Fruit fly (Drosophila melanogaster) whole organism, embryonic: ENCODE results near the gene scrib.
A peak's percentile ranks its signal among the peaks of the same experiment; 100 is the strongest.

Experiments
- CG10147 ChIP-seq: fragments of 200-800 bp; sonication (Bioruptor generic); optimal IDR thresholded peaks from 2 replicates; lab custom pipeline; 2019; ENCODE audit warnings: missing biosample characterization, mild to moderate bottlenecking, missing genetic modification characterization, moderate library complexity
- CG10565 ChIP-seq: fragments of 200-800 bp; sonication (Bioruptor generic); optimal IDR thresholded peaks from 3 replicates; lab custom pipeline; 2016; ENCODE audit warnings: missing biosample characterization, mild to moderate bottlenecking, missing genetic modification characterization
- CG11456 ChIP-seq: fragments of 200-800 bp; sonication (Bioruptor generic); IDR thresholded peaks from 3 replicates; pipeline ENCODE4 v1.3.6; 2022; ENCODE audit warnings: missing biosample characterization, missing genetic modification characterization
- CG11504 ChIP-seq: fragments of 200-800 bp; sonication (Bioruptor generic); optimal IDR thresholded peaks from 3 replicates; lab custom pipeline; 2019; ENCODE audit warnings: missing biosample characterization, mild to moderate bottlenecking, missing genetic modification characterization, moderate library complexity
- CG12299 ChIP-seq: fragments of 200-800 bp; sonication (Bioruptor generic); optimal IDR thresholded peaks from 2 replicates; lab custom pipeline; 2018; ENCODE audit warnings: missing biosample characterization, mild to moderate bottlenecking, missing genetic modification characterization
- CG1233 ChIP-seq: fragments of 200-800 bp; sonication (Bioruptor generic); optimal IDR thresholded peaks from 4 replicates; lab custom pipeline; 2018; ENCODE audit warnings: missing biosample characterization, mild to moderate bottlenecking, missing genetic modification characterization
- CG13296 ChIP-seq: fragments of 200-800 bp; sonication (Bioruptor generic); optimal IDR thresholded peaks from 3 replicates; lab custom pipeline; 2018; ENCODE audit warnings: missing biosample characterization, mild to moderate bottlenecking, missing genetic modification characterization
- CG13775 ChIP-seq: fragments of 200-800 bp; sonication (Bioruptor generic); optimal IDR thresholded peaks from 3 replicates; lab custom pipeline; 2017; ENCODE audit warnings: missing biosample characterization, mild to moderate bottlenecking, missing genetic modification characterization
- CG14050 ChIP-seq: fragments of 200-800 bp; sonication (Bioruptor generic); IDR thresholded peaks from 3 replicates; pipeline ENCODE4 v1.3.6; 2022; ENCODE audit warnings: missing biosample characterization, missing genetic modification characterization
- CG17361 ChIP-seq: fragments of 200-800 bp; sonication (Bioruptor generic); IDR thresholded peaks from 3 replicates; pipeline ENCODE4 v1.3.6; 2022; ENCODE audit warnings: missing biosample characterization, missing genetic modification characterization
- CG1792 ChIP-seq: fragments of 200-800 bp; sonication (Bioruptor generic); optimal IDR thresholded peaks from 2 replicates; lab custom pipeline; 2016; ENCODE audit warnings: missing biosample characterization, missing genetic modification characterization
- CG18764 ChIP-seq: fragments of 200-800 bp; sonication (Bioruptor generic); optimal IDR thresholded peaks from 3 replicates; lab custom pipeline; 2016; ENCODE audit warnings: missing biosample characterization, missing genetic modification characterization
- CG2199 ChIP-seq: fragments of 200-800 bp; sonication (Bioruptor generic); IDR thresholded peaks from 3 replicates; pipeline ENCODE4 v1.3.6; 2022; ENCODE audit warnings: missing biosample characterization, missing genetic modification characterization
- CG2712 ChIP-seq: fragments of 200-800 bp; optimal IDR thresholded peaks from 3 replicates; lab custom pipeline; 2019; ENCODE audit warnings: missing biosample characterization, mild to moderate bottlenecking, missing genetic modification characterization, moderate library complexity
- CG2875 ChIP-seq: fragments of 200-800 bp; sonication (Bioruptor generic); optimal IDR thresholded peaks from 2 replicates; lab custom pipeline; 2017; ENCODE audit warnings: missing biosample characterization, mild to moderate bottlenecking, missing genetic modification characterization, missing genetic modification reagents
- CG32772 ChIP-seq: fragments of 200-800 bp; sonication (Bioruptor generic); IDR thresholded peaks from 2 replicates; pipeline ENCODE4 v1.3.6; 2022; ENCODE audit warnings: missing biosample characterization, missing genetic modification characterization
- CG7372 ChIP-seq: fragments of 200-800 bp; sonication (Bioruptor generic); IDR thresholded peaks from 2 replicates; pipeline ENCODE4 v1.3.6; 2022; ENCODE audit warnings: missing biosample characterization, missing genetic modification characterization
- CG7745 ChIP-seq: fragments of 200-800 bp; sonication (Bioruptor generic); optimal IDR thresholded peaks from 2 replicates; lab custom pipeline; 2018; ENCODE audit warnings: missing biosample characterization, mild to moderate bottlenecking, missing genetic modification characterization, moderate library complexity
- CG7963 ChIP-seq: fragments of 200-800 bp; sonication (Bioruptor generic); IDR thresholded peaks from 3 replicates; pipeline ENCODE4 v1.3.6; 2022; ENCODE audit warnings: missing biosample characterization, missing genetic modification characterization; ENCODE audit not compliant: partially characterized antibody
- CG8290 ChIP-seq, 3 experiments: fragments of 200-800 bp; sonication (Bioruptor generic); optimal IDR thresholded peaks; 2 replicates each; lab custom pipeline; 2016 to 2019; ENCODE audit warnings: missing biosample characterization in 3 of 3, missing genetic modification characterization in 3 of 3, mild to moderate bottlenecking in 2 of 3, moderate library complexity in 1 of 3
- Dll ChIP-seq: fragments of 200-800 bp; sonication (Bioruptor generic); IDR thresholded peaks from 4 replicates; pipeline ENCODE4 v1.3.6; 2022; ENCODE audit warnings: missing biosample characterization, missing genetic modification characterization; ENCODE audit not compliant: partially characterized antibody
- HLH3B ChIP-seq: fragments of 200-800 bp; sonication (Bioruptor generic); IDR thresholded peaks from 2 replicates; pipeline ENCODE4 v1.3.6; 2022; ENCODE audit warnings: missing biosample characterization, missing genetic modification characterization
- Nf-YA ChIP-seq: fragments of 200-800 bp; sonication (Bioruptor generic); IDR thresholded peaks from 2 replicates; pipeline ENCODE4 v1.3.6; 2022; ENCODE audit warnings: missing biosample characterization, missing genetic modification characterization
- Pdp1 ChIP-seq, 2 experiments: fragments of 200-800 bp; sonication (Bioruptor generic); optimal IDR thresholded peaks; 3 replicates each; lab custom pipeline; 2016; ENCODE audit warnings: missing biosample characterization in 2 of 2, missing genetic modification characterization in 2 of 2, mild to moderate bottlenecking in 1 of 2, moderate library complexity in 1 of 2
- Ssrp ChIP-seq: fragments of 200-800 bp; sonication (Bioruptor generic); optimal IDR thresholded peaks from 2 replicates; lab custom pipeline; 2018; ENCODE audit warnings: missing biosample characterization, mild to moderate bottlenecking, missing genetic modification characterization, moderate library complexity
- Stat92E ChIP-seq, 3 experiments: fragments of >200 bp in 2 of 3; fragments of 200-800 bp in 1 of 3; sonication (Bioruptor generic) in 1 of 3; optimal IDR thresholded peaks; 2 replicates each; lab custom pipeline; 2017 to 2019; ENCODE audit warnings: missing biosample characterization in 3 of 3, missing genetic modification characterization in 3 of 3, mild to moderate bottlenecking in 1 of 3, moderate library complexity in 1 of 3
- ash1 ChIP-seq: fragments of 200-800 bp; sonication (Bioruptor generic); optimal IDR thresholded peaks from 2 replicates; lab custom pipeline; 2018; ENCODE audit warnings: missing biosample characterization, mild to moderate bottlenecking, missing genetic modification characterization
- br ChIP-seq: fragments of >200 bp; optimal IDR thresholded peaks from 2 replicates; lab custom pipeline; 2017
- ci ChIP-seq: fragments of 200-800 bp; sonication (Bioruptor generic); IDR thresholded peaks from 3 replicates; pipeline ENCODE4 v1.3.6; 2022; ENCODE audit warnings: missing biosample characterization, missing genetic modification characterization
- cwo ChIP-seq: fragments of 200-800 bp; sonication (Bioruptor generic); optimal IDR thresholded peaks from 3 replicates; lab custom pipeline; 2017; ENCODE audit warnings: missing biosample characterization, missing genetic modification characterization, mild to moderate bottlenecking, moderate library complexity, missing genetic modification reagents
- dan ChIP-seq: fragments of 200-800 bp; sonication (Bioruptor generic); IDR thresholded peaks from 2 replicates; pipeline ENCODE4 v1.3.6; 2022; ENCODE audit warnings: missing biosample characterization, missing genetic modification characterization
- danr ChIP-seq: fragments of 200-800 bp; sonication (Bioruptor generic); IDR thresholded peaks from 2 replicates; pipeline ENCODE4 v1.3.6; 2022; ENCODE audit warnings: missing biosample characterization, missing genetic modification characterization
- dimm ChIP-seq: fragments of 200-800 bp; sonication (Bioruptor generic); IDR thresholded peaks from 2 replicates; pipeline ENCODE4 v1.3.6; 2022; ENCODE audit warnings: missing biosample characterization, missing genetic modification characterization
- dpn ChIP-seq, 2 experiments: fragments of 200-800 bp; sonication (Bioruptor generic); optimal IDR thresholded peaks; 3 replicates each; lab custom pipeline; 2016; ENCODE audit warnings: missing biosample characterization in 2 of 2, missing genetic modification characterization in 2 of 2
- gcm ChIP-seq: fragments of 200-800 bp; sonication (Bioruptor generic); optimal IDR thresholded peaks from 2 replicates; lab custom pipeline; 2019; ENCODE audit warnings: missing biosample characterization, mild to moderate bottlenecking, missing genetic modification characterization, moderate library complexity
- hkb ChIP-seq, 2 experiments: fragments of 200-800 bp in 1 of 2; fragments of >200 bp in 1 of 2; sonication (Bioruptor generic) in 1 of 2; IDR thresholded peaks in 1 of 2; optimal IDR thresholded peaks in 1 of 2; 2 replicates each; pipeline versions ENCODE4 v1.3.6 to Lab custom; 2017 to 2022; ENCODE audit warnings: missing biosample characterization in 1 of 2, missing genetic modification characterization in 1 of 2
- ken ChIP-seq: fragments of 200-800 bp; sonication (Bioruptor generic); IDR thresholded peaks from 3 replicates; pipeline ENCODE4 v1.3.6; 2022; ENCODE audit warnings: missing biosample characterization, missing genetic modification characterization
- lbe ChIP-seq: fragments of 200-800 bp; sonication (Bioruptor generic); optimal IDR thresholded peaks from 2 replicates; lab custom pipeline; 2016; ENCODE audit warnings: missing biosample characterization, mild to moderate bottlenecking, missing genetic modification characterization
- lmd ChIP-seq: fragments of 200-800 bp; sonication (Bioruptor generic); IDR thresholded peaks from 2 replicates; pipeline ENCODE4 v1.3.6; 2022; ENCODE audit warnings: missing biosample characterization, missing genetic modification characterization
- mam ChIP-seq: fragments of 200-800 bp; sonication (Bioruptor generic); optimal IDR thresholded peaks from 3 replicates; lab custom pipeline; 2016; ENCODE audit warnings: missing biosample characterization, missing genetic modification characterization
- mld ChIP-seq: fragments of 200-800 bp; sonication (Bioruptor generic); IDR thresholded peaks from 3 replicates; pipeline ENCODE4 v1.3.6; 2022; ENCODE audit warnings: missing biosample characterization, missing genetic modification characterization; ENCODE audit not compliant: partially characterized antibody
- nom ChIP-seq: fragments of 200-800 bp; sonication (Bioruptor generic); optimal IDR thresholded peaks from 2 replicates; lab custom pipeline; 2017; ENCODE audit warnings: missing biosample characterization, missing genetic modification characterization, mild to moderate bottlenecking, moderate library complexity, missing genetic modification reagents
- org-1 ChIP-seq: fragments of 200-800 bp; sonication (Bioruptor generic); optimal IDR thresholded peaks from 2 replicates; lab custom pipeline; 2017; ENCODE audit warnings: missing biosample characterization, missing genetic modification characterization
- phol ChIP-seq: fragments of 200-800 bp; sonication (Bioruptor generic); optimal IDR thresholded peaks from 3 replicates; lab custom pipeline; 2018; ENCODE audit warnings: missing biosample characterization, mild to moderate bottlenecking, missing genetic modification characterization, moderate library complexity
- sisA ChIP-seq: fragments of 200-800 bp; sonication (Bioruptor generic); IDR thresholded peaks from 2 replicates; pipeline ENCODE4 v1.3.6; 2022; ENCODE audit warnings: missing biosample characterization, missing genetic modification characterization
- slbo ChIP-seq: fragments of 200-800 bp; sonication (Bioruptor generic); IDR thresholded peaks from 2 replicates; pipeline ENCODE4 v1.3.6; 2022; ENCODE audit warnings: missing biosample characterization, missing genetic modification characterization
- twi ChIP-seq: fragments of 200-800 bp; optimal IDR thresholded peaks from 2 replicates; lab custom pipeline; 2019; ENCODE audit warnings: missing biosample characterization, mild to moderate bottlenecking, missing genetic modification characterization, moderate library complexity
- unc-4 ChIP-seq: fragments of 200-800 bp; sonication (Bioruptor generic); IDR thresholded peaks from 2 replicates; pipeline ENCODE4 v1.3.6; 2022; ENCODE audit warnings: missing biosample characterization, missing genetic modification characterization; ENCODE audit not compliant: partially characterized antibody
- zfh2 ChIP-seq: fragments of 200-800 bp; sonication (Bioruptor generic); optimal IDR thresholded peaks from 2 replicates; lab custom pipeline; 2016; ENCODE audit warnings: missing biosample characterization, missing genetic modification characterization

The scrib gene

DNA sequence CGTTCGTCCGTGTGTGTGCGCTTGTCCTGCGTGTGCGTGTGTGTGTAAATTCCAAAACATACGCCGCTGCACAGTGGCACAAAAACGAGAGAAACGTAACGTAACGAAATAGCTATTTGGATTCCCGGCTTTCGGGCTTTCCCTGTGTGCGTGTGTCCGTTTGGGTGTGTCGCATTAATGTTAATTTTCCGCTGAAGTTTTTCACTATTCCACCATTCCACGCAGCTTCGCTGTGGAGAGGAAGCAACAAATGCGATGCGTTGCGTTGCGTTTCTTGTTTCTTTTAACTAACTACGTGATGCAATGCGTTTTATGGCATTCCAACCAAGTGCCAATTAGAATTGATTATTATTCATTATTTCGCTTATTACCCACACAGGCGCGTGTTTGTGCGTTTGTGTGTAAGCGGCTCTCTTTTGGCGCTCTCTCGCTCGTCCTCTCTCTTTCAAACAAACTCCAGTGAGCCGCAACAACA is 634 bp downstream of the scrib start (continued):
- TF ChIP-seq phol (tag; lab: Kevin White, UChicago) (peak; percentile 10), ken (GFP tag; lab: Robert Waterston, UW) (peak; percentile 34; the same call in 1 of the 3 replicates), CG2712 (no peak), CG7372 (GFP tag; lab: Robert Waterston, UW) (0 out of 2 replicates have a peak, but pooled peaks have one; percentile 13), cwo (GFP tag; lab: Kevin White, UChicago) (peak; percentile 6), CG11504 (peak; percentile 46), unc-4 (GFP tag; lab: Robert Waterston, UW) (no peak), zfh2 (GFP tag; lab: Kevin White, UChicago) (no peak), CG10147 (no peak), gcm (GFP tag; lab: Kevin White, UChicago) (peak; percentile 26), ci (GFP tag; lab: Robert Waterston, UW) (peak; percentile 64; the same call in 1 of the 3 replicates), CG2199 (GFP tag; lab: Robert Waterston, UW) (peak; percentile 92), CG17361 (peak; percentile 22; the same call in 1 of the 3 replicates), CG10565 (GFP tag; lab: Kevin White, UChicago) (no peak), nom (GFP tag; lab: Kevin White, UChicago) (no peak), CG13296 (GFP tag; lab: Kevin White, UChicago) (no peak), dpn (GFP tag; optimal IDR thresholded peaks at IDR 0.05; lab: Kevin White, UChicago) (peak; percentile 37 to 48), hkb (optimal IDR thresholded peaks at IDR 0.05; lab: Kevin White, UChicago) (no peak), hkb (GFP tag; IDR thresholded peaks at IDR 0.05; lab: Robert Waterston, UW) (peak; percentile 10; the same call in 1 of the 2 replicates), Ssrp (tag; lab: Kevin White, UChicago) (peak; percentile 14), CG13775 (GFP tag; lab: Kevin White, UChicago) (no peak), CG32772 (GFP tag; lab: Robert Waterston, UW) (peak; percentile 15; the same call in 1 of the 2 replicates), CG18764 (GFP tag; lab: Kevin White, UChicago) (no peak), CG1233 (no peak), CG11456 (0 out of 3 replicates have a peak, but pooled peaks have one; percentile 55), dan (GFP tag; lab: Robert Waterston, UW) (no peak), CG12299 (no peak), lbe (GFP tag; lab: Kevin White, UChicago) (peak; percentile 10), Stat92E (GFP tag; optimal IDR thresholded peaks at IDR 0.05; lab: Kevin White, UChicago) (no peak), br (no peak), CG2875 (no peak), lmd (GFP tag; lab: Robert Waterston, UW) (peak; percentile 23; the same call in 1 of the 2 replicates), sisA (GFP tag; lab: Robert Waterston, UW) (no peak), ash1 (GFP tag; lab: Kevin White, UChicago) (no peak), CG14050 (GFP tag; lab: Robert Waterston, UW) (no peak), slbo (peak; percentile 42; the same call in 1 of the 2 replicates), Nf-YA (no peak), CG7745 (tag; lab: Kevin White, UChicago) (peak; percentile 76), mld (GFP tag; lab: Robert Waterston, UW) (no peak), CG1792 (GFP tag; lab: Kevin White, UChicago) (peak; percentile 1), org-1 (GFP tag; lab: Kevin White, UChicago) (peak; percentile 23), Pdp1 (GFP tag; optimal IDR thresholded peaks at IDR 0.05; lab: Kevin White, UChicago) (peak; percentile 37 to 41), CG7963 (no peak), mam (GFP tag; lab: Kevin White, UChicago) (no peak), dimm (GFP tag; lab: Robert Waterston, UW) (no peak), twi (tag; lab: Kevin White, UChicago) (no peak), danr (GFP tag; lab: Robert Waterston, UW) (no peak), Dll (0 out of 4 replicates have a peak, but pooled peaks have one; percentile 18), CG8290 (GFP tag; optimal IDR thresholded peaks at IDR 0.05; lab: Kevin White, UChicago) (no peak), CG8290 (tag; optimal IDR thresholded peaks at IDR 0.05; lab: Kevin White, UChicago) (peak in 1 of 2 experiments; percentile 6), HLH3B (no peak)
